Worm (Caenorhabditis elegans) whole organism, L4/young adult: Measurements from ENCODE around the gene D1005.2.
A peak's percentile ranks its signal among the peaks of the same experiment; 100 is the strongest.

Experiments used
- W03F9.2 ChIP-seq: fragments of 150-350 bp; optimal IDR thresholded peaks from 2 replicates; lab custom pipeline; 2014; ENCODE audit warnings: missing biosample characterization, missing genetic modification characterization
- him-1 ChIP-seq: sonication (generic microtip); optimal IDR thresholded peaks from 2 replicates; lab custom pipeline; 2016; ENCODE audit warnings: missing genotype, missing genetic modification reagents, missing genetic modification characterization, missing compliant biosample characterization

- peak; percentile 80 for TF ChIP-seq him-1 (tag; lab: Kevin White, UChicago)
- peak; percentile 72 for TF ChIP-seq W03F9.2 (tag; lab: Kevin White, UChicago)
Measured at ce11 chrX:1446593-1447141, 12.2 kb upstream of the D1005.2 start, which contains the start of gene zfp-3.
